Fruit fly (Drosophila melanogaster) whole organism, adult: ENCODE results near the gene AP-1sigma.

Experiments used
- CG1620 ChIP-seq: fragments of 200-800 bp; sonication (Bioruptor generic); optimal IDR thresholded peaks from 2 replicates; lab custom pipeline; 2016; ENCODE audit warnings: missing biosample characterization, missing genetic modification characterization
- CG33017 ChIP-seq: fragments of 200-800 bp; sonication (Bioruptor generic); optimal IDR thresholded peaks from 2 replicates; lab custom pipeline; 2018; ENCODE audit warnings: missing biosample characterization, mild to moderate bottlenecking, missing genetic modification characterization, moderate library complexity
- CG5204 ChIP-seq: fragments of 200-800 bp; sonication (Bioruptor generic); optimal IDR thresholded peaks from 2 replicates; lab custom pipeline; 2016; ENCODE audit warnings: missing biosample characterization, missing genetic modification characterization
- CG7045 ChIP-seq: fragments of 200-800 bp; sonication (Bioruptor generic); optimal IDR thresholded peaks from 2 replicates; lab custom pipeline; 2017; ENCODE audit warnings: missing biosample characterization, mild to moderate bottlenecking, missing genetic modification characterization
- Clk ChIP-seq: fragments of 200-800 bp; sonication (Bioruptor generic); optimal IDR thresholded peaks from 2 replicates; lab custom pipeline; 2017; ENCODE audit warnings: missing biosample characterization, missing genetic modification characterization
- cic ChIP-seq: fragments of 200-800 bp; sonication (Bioruptor generic); optimal IDR thresholded peaks from 2 replicates; lab custom pipeline; 2017; ENCODE audit warnings: missing biosample characterization, mild to moderate bottlenecking, missing genetic modification characterization, moderate library complexity
- kay ChIP-seq: fragments of 200-800 bp; sonication (Bioruptor generic); peaks from one replicate; lab custom pipeline; 2016; ENCODE audit warnings: missing biosample characterization, missing genetic modification characterization, borderline replicate concordance
- pad ChIP-seq: fragments of 200-800 bp; sonication (Bioruptor generic); optimal IDR thresholded peaks from 3 replicates; lab custom pipeline; 2017; ENCODE audit warnings: missing biosample characterization, missing genetic modification characterization, mild to moderate bottlenecking, moderate library complexity, missing genetic modification reagents
- toe ChIP-seq: fragments of 200-800 bp; sonication (Bioruptor generic); optimal IDR thresholded peaks from 2 replicates; lab custom pipeline; 2016; ENCODE audit warnings: missing biosample characterization, missing genetic modification characterization

- TF ChIP-seq CG7045 (GFP tag; lab: Kevin White, UChicago) (no peak), CG1620 (GFP tag; lab: Kevin White, UChicago) (no peak), Clk (GFP tag; lab: Kevin White, UChicago) (no peak), CG5204 (no peak), toe (GFP tag; lab: Kevin White, UChicago) (no peak), CG33017 (tag; lab: Kevin White, UChicago) (no peak), pad (GFP tag; lab: Kevin White, UChicago) (no peak), cic (GFP tag; lab: Kevin White, UChicago) (no peak), kay (no peak)
Observed at dm6 chr3R:23928950-23929602, 29.4 kb upstream of the AP-1sigma start, which contains the start of the genes CG43998, CG43999 and CG31142.
